Worm (Caenorhabditis elegans): Measurements from ENCODE around the gene Y17G9A.3.

- no peak for TF ChIP-seq him-1 (tag; optimal IDR thresholded peaks at IDR 0.05)
- no peak for TF ChIP-seq dao-5 (tag; optimal IDR thresholded peaks at IDR 0.05)
Observed at ce11 chrIV:4890543-4890942, 32.1 kb upstream of the Y17G9A.3 start, which contains the start of gene T08B6.9.

All from whole organism, L4/young adult.